Worm (Caenorhabditis elegans): ENCODE data around the gene pqn-62.

DNA sequence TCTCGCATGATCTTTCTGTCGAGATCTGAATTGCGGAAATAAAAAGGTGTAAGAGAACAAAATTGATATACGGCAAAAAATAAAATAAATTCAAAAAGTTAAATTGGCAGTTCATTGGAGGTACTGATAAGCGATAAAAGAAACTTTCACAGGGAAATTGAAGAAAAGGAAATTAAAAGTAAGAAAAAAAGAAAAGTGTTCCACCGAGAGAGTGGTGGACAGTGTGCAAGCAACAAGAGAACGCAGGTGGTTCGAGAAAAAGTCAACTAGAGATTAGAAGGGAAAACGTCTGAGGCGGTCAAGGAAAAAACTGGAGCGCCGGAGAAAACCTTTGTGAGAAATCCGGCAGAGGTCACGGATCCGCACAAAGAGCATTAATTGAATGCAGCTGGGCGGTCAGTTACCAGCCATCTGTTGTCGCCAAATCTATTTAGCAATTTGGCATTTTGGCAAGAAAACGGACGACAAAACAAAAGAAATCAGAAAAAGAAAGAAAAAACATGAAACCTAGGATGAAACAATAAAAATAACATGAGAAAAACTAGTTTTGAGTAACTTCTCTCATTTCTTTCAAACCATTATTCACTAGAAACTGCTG is 47.6 kb downstream of the pqn-62 start, which contains the start of gene mtm-5:
- TF ChIP-seq mxl-3 (GFP tag; optimal IDR thresholded peaks at IDR 0.05) (no peak), lin-13 (GFP tag; optimal IDR thresholded peaks at IDR 0.05) (no peak), fos-1 (tag; optimal IDR thresholded peaks at IDR 0.05) (no peak), nhr-28 (tag; optimal IDR thresholded peaks at IDR 0.05) (peak; percentile 57), hlh-11 (tag; optimal IDR thresholded peaks at IDR 0.05) (peak; percentile 55), mes-2 (tag; optimal IDR thresholded peaks at IDR 0.05; ENCODE audit: poor library complexity, severe bottlenecking) (peak; percentile 32), pqm-1 (tag; optimal IDR thresholded peaks at IDR 0.05) (peak; percentile 68), fkh-10 (GFP tag; optimal IDR thresholded peaks at IDR 0.05) (no peak), saeg-2 (GFP tag; IDR thresholded peaks at IDR 0.05) (no peak), lin-29 (GFP tag; IDR thresholded peaks at IDR 0.05) (no peak)
